Worm (Caenorhabditis elegans): ENCODE data around the gene ver-4.

ce11 chrX:10970629-10971028 is 11.5 kb upstream of the ver-4 start, which contains the start of gene K09C8.8:
- no peak for TF ChIP-seq ama-1 (optimal IDR thresholded peaks at IDR 0.05)
- TF ChIP-seq B0310.2 (tag; optimal IDR thresholded peaks at IDR 0.05) = no peak
- no peak for TF ChIP-seq sea-1 (GFP tag; conservative IDR thresholded peaks at IDR 0.05)
- TF ChIP-seq F13C5.2 (tag; optimal IDR thresholded peaks at IDR 0.05) = no peak
- no peak for TF ChIP-seq scrt-1 (GFP tag; IDR thresholded peaks at IDR 0.05)
- TF ChIP-seq flt-1 (GFP tag; IDR thresholded peaks at IDR 0.05) = no peak
- TF ChIP-seq tra-4 (tag; optimal IDR thresholded peaks at IDR 0.05) = no peak
- TF ChIP-seq hmbx-1 (tag; optimal IDR thresholded peaks at IDR 0.05) = no peak
